Worm (Caenorhabditis elegans): Measurements from ENCODE around the gene B0416.3.

The B0416.3 gene

ce11 chrX:9300379-9300778 is 8.9 kb downstream of the B0416.3 start:
- no peak for TF ChIP-seq unc-62 (GFP tag; optimal IDR thresholded peaks at IDR 0.05)
- no peak for TF ChIP-seq zip-4 (GFP tag; optimal IDR thresholded peaks at IDR 0.05)
- TF ChIP-seq fos-1 (tag; optimal IDR thresholded peaks at IDR 0.05) = no peak
- TF ChIP-seq egl-13 (tag; optimal IDR thresholded peaks at IDR 0.05) = no peak
- TF ChIP-seq nhr-84 (tag; optimal IDR thresholded peaks at IDR 0.05) = no peak
- no peak for TF ChIP-seq nhr-85 (tag)
- no peak for TF ChIP-seq jun-1 (tag; optimal IDR thresholded peaks at IDR 0.05)
- no peak for TF ChIP-seq irx-1 (tag; optimal IDR thresholded peaks at IDR 0.05)
- no peak for TF ChIP-seq nhr-71 (tag; optimal IDR thresholded peaks at IDR 0.05)
- no peak for TF ChIP-seq ama-1 (optimal IDR thresholded peaks at IDR 0.05)
- TF ChIP-seq unc-98 (GFP tag; IDR thresholded peaks at IDR 0.05) = no peak
- TF ChIP-seq fkh-8 (tag; optimal IDR thresholded peaks at IDR 0.05) = no peak
- TF ChIP-seq pqm-1 (tag; optimal IDR thresholded peaks at IDR 0.05) = no peak
- no peak for TF ChIP-seq ceh-90 (tag; optimal IDR thresholded peaks at IDR 0.05)
- TF ChIP-seq pax-3 (tag; optimal IDR thresholded peaks at IDR 0.05) = no peak
- TF ChIP-seq efl-1 (optimal IDR thresholded peaks at IDR 0.05) = no peak
- no peak for TF ChIP-seq efl-1 (GFP tag; optimal IDR thresholded peaks at IDR 0.05 in 1 of 2)
- no peak for TF ChIP-seq unc-130 (tag; optimal IDR thresholded peaks at IDR 0.05)
- no peak for TF ChIP-seq alr-1 (tag; optimal IDR thresholded peaks at IDR 0.05; ENCODE audit: borderline replicate concordance)
- no peak for TF ChIP-seq lir-3 (tag; optimal IDR thresholded peaks at IDR 0.05; ENCODE audit: poor library complexity)

- no peak for TF ChIP-seq irx-1 (tag; optimal IDR thresholded peaks at IDR 0.05)
- no peak for TF ChIP-seq efl-1 (optimal IDR thresholded peaks at IDR 0.05)
- TF ChIP-seq efl-1 (GFP tag; optimal IDR thresholded peaks at IDR 0.05 in 1 of 2) = no peak
- TF ChIP-seq nhr-76 (tag; optimal IDR thresholded peaks at IDR 0.05) = no peak
- no peak for TF ChIP-seq ces-1 (GFP tag; optimal IDR thresholded peaks at IDR 0.05)
- TF ChIP-seq xbp-1 (tag; optimal IDR thresholded peaks at IDR 0.05) = no peak
- TF ChIP-seq nhr-77 (tag; optimal IDR thresholded peaks at IDR 0.05) = no peak
- no peak for TF ChIP-seq fos-1 (tag; optimal IDR thresholded peaks at IDR 0.05)
- no peak for TF ChIP-seq mdl-1 (tag; optimal IDR thresholded peaks at IDR 0.05)
- no peak for TF ChIP-seq lin-35 (GFP tag; optimal IDR thresholded peaks at IDR 0.05)
- no peak for TF ChIP-seq mep-1 (tag; optimal IDR thresholded peaks at IDR 0.05)
- no peak for TF ChIP-seq ztf-11 (tag; optimal IDR thresholded peaks at IDR 0.05)
- no peak for TF ChIP-seq nhr-20 (tag; optimal IDR thresholded peaks at IDR 0.05)
- no peak for TF ChIP-seq jun-1 (tag; optimal IDR thresholded peaks at IDR 0.05)
- no peak for TF ChIP-seq unc-62 (GFP tag; optimal IDR thresholded peaks at IDR 0.05)
- TF ChIP-seq fkh-8 (tag; optimal IDR thresholded peaks at IDR 0.05) = no peak
- no peak for TF ChIP-seq hlh-4 (tag; optimal IDR thresholded peaks at IDR 0.05)
- no peak for TF ChIP-seq isw-1 (GFP tag; IDR thresholded peaks at IDR 0.05)
- TF ChIP-seq nhr-28 (tag; optimal IDR thresholded peaks at IDR 0.05) = no peak
- TF ChIP-seq dsc-1 (tag; optimal IDR thresholded peaks at IDR 0.05) = no peak
These were observed 11.3 kb downstream of the B0416.3 start for ce11 chrX:9302763-9303162.

ce11 chrX:9303422-9303821 is 12.0 kb downstream of the B0416.3 start, which contains the start of gene tmc-2:
tmc-2 (plus strand) TSS chrX:9303722.
- TF ChIP-seq mdl-1 (tag; optimal IDR thresholded peaks at IDR 0.05) (no peak), efl-1 (optimal IDR thresholded peaks at IDR 0.05) (no peak), efl-1 (GFP tag; optimal IDR thresholded peaks at IDR 0.05 in 1 of 2) (peak in 1 of 2 experiments; percentile 46), ceh-8 (GFP tag; optimal IDR thresholded peaks at IDR 0.05) (no peak), skn-1 (tag; optimal IDR thresholded peaks at IDR 0.05) (no peak), vab-15 (tag; optimal IDR thresholded peaks at IDR 0.05) (no peak), nhr-76 (tag; optimal IDR thresholded peaks at IDR 0.05) (no peak)

- TF ChIP-seq jun-1 (tag; optimal IDR thresholded peaks at IDR 0.05) (no peak), aha-1 (tag; optimal IDR thresholded peaks at IDR 0.05) (no peak), unc-130 (tag; optimal IDR thresholded peaks at IDR 0.05) (no peak), ceh-88 (GFP tag; IDR thresholded peaks at IDR 0.05) (no peak), snpc-4 (tag; optimal IDR thresholded peaks at IDR 0.05) (no peak), egl-13 (tag; optimal IDR thresholded peaks at IDR 0.05) (no peak), nhr-71 (tag; optimal IDR thresholded peaks at IDR 0.05) (no peak), ama-1 (optimal IDR thresholded peaks at IDR 0.05) (no peak), lin-14 (GFP tag; optimal IDR thresholded peaks at IDR 0.05) (no peak)
These were observed 19.8 kb downstream of the B0416.3 start, which contains the start of gene H29C22.1 for ce11 chrX:9311225-9311624. H29C22.1 (minus strand) TSS chrX:9311325.

Data from whole organism, L1 larva.